Worm (Caenorhabditis elegans) whole organism, young adult: Measurements from ENCODE around the gene lsm-8.

Source experiments
- F57A8.1 ChIP-seq: fragments of 200-800 bp; sonication (Bioruptor generic); optimal IDR thresholded peaks from 2 replicates; lab custom pipeline; 2018; ENCODE audit warnings: mild to moderate bottlenecking, missing genetic modification characterization, moderate library complexity, missing compliant biosample characterization
- dox-1 ChIP-seq: fragments of 200-800 bp; sonication (Bioruptor generic); IDR thresholded peaks from 2 replicates; pipeline ENCODE4 v1.3.6; 2022; ENCODE audit warnings: missing genetic modification reagents, missing genetic modification characterization, missing compliant biosample characterization
- madf-6 ChIP-seq: fragments of 200-800 bp; sonication (Bioruptor generic); IDR thresholded peaks from 2 replicates; pipeline ENCODE4 v1.3.6; 2022; ENCODE audit warnings: missing genetic modification reagents, missing genetic modification characterization, missing compliant biosample characterization
- rcor-1 ChIP-seq: fragments of 200-800 bp; sonication (Bioruptor generic); IDR thresholded peaks from 2 replicates; pipeline ENCODE4 v1.3.6; 2022; ENCODE audit warnings: missing genetic modification reagents, missing genetic modification characterization, missing compliant biosample characterization

DNA sequence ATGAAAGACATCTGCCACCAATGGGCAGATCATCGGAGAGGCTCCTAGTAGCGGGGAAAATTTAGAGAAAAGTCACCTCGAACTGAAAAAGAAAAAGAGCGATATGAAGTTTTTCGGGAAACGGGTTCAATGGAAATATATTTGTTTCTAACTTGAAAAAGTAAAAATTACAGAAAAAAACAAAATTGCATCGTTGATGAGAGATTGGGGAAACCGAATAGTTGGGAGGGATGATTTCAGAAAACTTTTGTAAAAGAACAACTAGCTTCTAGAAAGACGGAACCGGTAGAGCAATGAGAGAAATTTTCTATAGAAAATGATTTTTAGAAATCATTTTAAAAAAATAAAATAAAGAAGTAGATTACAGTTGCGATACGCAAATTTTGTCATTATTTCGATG is 52.1 kb downstream of the lsm-8 start:
- no peak for TF ChIP-seq F57A8.1 (GFP tag; lab: Kevin White, UChicago)
- no peak for TF ChIP-seq madf-6 (GFP tag; lab: Robert Waterston, UW)
- no peak for TF ChIP-seq rcor-1 (GFP tag; lab: Robert Waterston, UW)
- TF ChIP-seq dox-1 (GFP tag; lab: Robert Waterston, UW), result no peak
